Fruit fly (Drosophila melanogaster) Kc167 (cell line): ENCODE data around the gene CG43203.

Experiments used
- Myc ChIP-seq: fragments of >200 bp; optimal IDR thresholded peaks from 2 replicates; lab custom pipeline; 2017; ENCODE audit warnings: missing external identifiers
- Sin3A ChIP-seq: fragments of >200 bp; optimal IDR thresholded peaks from 2 replicates; lab custom pipeline; 2018; ENCODE audit warnings: missing external identifiers
- h ChIP-seq: fragments of >200 bp; optimal IDR thresholded peaks from 3 replicates; lab custom pipeline; 2018; ENCODE audit warnings: missing external identifiers
- insv ChIP-seq: fragments of >200 bp; optimal IDR thresholded peaks from 3 replicates; lab custom pipeline; 2018; ENCODE audit warnings: missing external identifiers
- psq ChIP-seq: fragments of >200 bp; optimal IDR thresholded peaks from 2 replicates; lab custom pipeline; 2017; ENCODE audit warnings: missing external identifiers
- ttk ChIP-seq: sonication (Bioruptor generic); optimal IDR thresholded peaks from 2 replicates; lab custom pipeline; 2017; ENCODE audit warnings: missing external identifiers

Gene CG43203

dm6 chr3R:19387608-19388007, 33.8 kb downstream of the CG43203 start, which contains the start of gene CG3734:
Gene CG3734, plus strand, starts transcription at chr3R:19387861.
- no peak for TF ChIP-seq insv
- no peak for TF ChIP-seq Myc (lab: Kevin White, UChicago)
- TF ChIP-seq Sin3A, result no peak
- no peak for TF ChIP-seq ttk (lab: Kevin White, UChicago)
- no peak for TF ChIP-seq psq
- no peak for TF ChIP-seq h (lab: Kevin White, UChicago)

dm6 chr3R:19389919-19390318, 36.1 kb downstream of the CG43203 start, which contains the start of gene CG18493:
Gene CG18493, plus strand, starts transcription at chr3R:19390270.
- TF ChIP-seq Sin3A (no peak), Myc (lab: Kevin White, UChicago) (no peak), h (lab: Kevin White, UChicago) (no peak), ttk (lab: Kevin White, UChicago) (no peak), psq (no peak), insv (no peak)

- TF ChIP-seq Myc (lab: Kevin White, UChicago) (no peak), psq (no peak), insv (no peak), ttk (lab: Kevin White, UChicago) (no peak)
Observed at dm6 chr3R:19393060-19393459, 39.2 kb downstream of the CG43203 start, which contains the start of gene CG3739. Gene CG3739, plus strand, starts transcription at chr3R:19393360.

- TF ChIP-seq psq, result no peak
- no peak for TF ChIP-seq Sin3A
- TF ChIP-seq insv, result no peak
- TF ChIP-seq ttk (lab: Kevin White, UChicago), result no peak
- no peak for TF ChIP-seq Myc (lab: Kevin White, UChicago)
- TF ChIP-seq h (lab: Kevin White, UChicago), result no peak
Observed at dm6 chr3R:19398467-19398866, 44.6 kb downstream of the CG43203 start, which contains the start of gene CG31244. Gene CG31244, minus strand, starts transcription at chr3R:19398567.

dm6 chr3R:19403096-19403515, 49.3 kb downstream of the CG43203 start, which contains the start of the genes Ino80 and Aptx:
Gene Ino80, minus strand, starts transcription at chr3R:19403153.
Gene Aptx, plus strand, starts transcription at chr3R:19403455.
- TF ChIP-seq ttk (lab: Kevin White, UChicago), result no peak
- no peak for TF ChIP-seq psq
- no peak for TF ChIP-seq h (lab: Kevin White, UChicago)
- no peak for TF ChIP-seq Myc (lab: Kevin White, UChicago)
- no peak for TF ChIP-seq Sin3A

dm6 chr3R:19404296-19404695, 50.4 kb downstream of the CG43203 start:
- TF ChIP-seq Myc (lab: Kevin White, UChicago), result no peak
